Worm (Caenorhabditis elegans) whole organism, young adult: ENCODE results near the gene K09E9.7.

ENCODE experiments used
- B0336.3 ChIP-seq: fragments of 200-800 bp; sonication (Bioruptor generic); IDR thresholded peaks from 2 replicates; pipeline ENCODE4 v1.3.6; 2022; ENCODE audit warnings: missing genetic modification characterization, missing compliant biosample characterization
- C06A6.2 ChIP-seq: fragments of 200-800 bp; sonication (Bioruptor generic); conservative IDR thresholded peaks from 2 replicates; pipeline ENCODE4 v1.3.6; 2022; ENCODE audit warnings: missing genetic modification characterization, missing compliant biosample characterization
- F22D6.2 ChIP-seq: sonication (generic microtip); optimal IDR thresholded peaks from 2 replicates; lab custom pipeline; 2016; ENCODE audit warnings: mild to moderate bottlenecking, missing genetic modification characterization, missing compliant biosample characterization
- F23B12.7 ChIP-seq: sonication (generic microtip); optimal IDR thresholded peaks from 2 replicates; lab custom pipeline; 2017; ENCODE audit warnings: missing genetic modification characterization, mild to moderate bottlenecking, missing compliant biosample characterization, antibody characterized with exemption, moderate library complexity; ENCODE audit not compliant: insufficient read depth
- F55B11.4 ChIP-seq: sonication (generic microtip); optimal IDR thresholded peaks from 2 replicates; lab custom pipeline; 2016; ENCODE audit warnings: missing compliant biosample characterization, missing genetic modification characterization, borderline replicate concordance; ENCODE audit not compliant: insufficient read depth
- Y56A3A.18 ChIP-seq: fragments of 200-800 bp; sonication (Bioruptor generic); IDR thresholded peaks from 2 replicates; pipeline ENCODE4 v1.3.6; 2022; ENCODE audit warnings: missing genetic modification reagents, missing genetic modification characterization, missing compliant biosample characterization
- ama-1 ChIP-seq, 3 experiments: fragments of 150-350 bp in 1 of 3; sonication (generic microtip) in 2 of 3; optimal IDR thresholded peaks; 2 replicates each; lab custom pipeline; 2014 to 2018; ENCODE audit warnings: missing biosample characterization in 2 of 3, missing genetic modification characterization in 2 of 3, missing genetic modification reagents in 2 of 3
- aptf-2 ChIP-seq: fragments of 200-800 bp; sonication (Bioruptor generic); conservative IDR thresholded peaks from 2 replicates; pipeline ENCODE4 v1.3.6; 2022; ENCODE audit warnings: missing genetic modification reagents, missing genetic modification characterization, missing compliant biosample characterization
- atf-7 ChIP-seq: sonication (generic microtip); optimal IDR thresholded peaks from 2 replicates; lab custom pipeline; 2017; ENCODE audit warnings: mild to moderate bottlenecking, missing genetic modification characterization, missing compliant biosample characterization
- bed-1 ChIP-seq: fragments of 200-800 bp; sonication (Bioruptor generic); IDR thresholded peaks from 2 replicates; pipeline ENCODE4 v1.3.6; 2022; ENCODE audit warnings: missing genetic modification reagents, missing genetic modification characterization, missing compliant biosample characterization
- bed-2 ChIP-seq: fragments of 200-800 bp; sonication (Bioruptor generic); IDR thresholded peaks from 2 replicates; pipeline ENCODE4 v1.3.6; 2022; ENCODE audit warnings: missing genetic modification reagents, missing genetic modification characterization, missing compliant biosample characterization
- cebp-1 ChIP-seq, 2 experiments: fragments of 200-800 bp in 1 of 2; sonication (Bioruptor generic) in 1 of 2; sonication (generic microtip) in 1 of 2; IDR thresholded peaks in 1 of 2; optimal IDR thresholded peaks in 1 of 2; 2 replicates each; pipeline versions ENCODE4 v1.3.6 to Lab custom; 2017 to 2022; ENCODE audit warnings: missing compliant biosample characterization in 2 of 2, missing genetic modification characterization in 2 of 2, mild to moderate bottlenecking in 1 of 2, missing genetic modification reagents in 1 of 2, moderate library complexity in 1 of 2
- ceh-27 ChIP-seq: fragments of 200-800 bp; sonication (Bioruptor generic); optimal IDR thresholded peaks from 2 replicates; lab custom pipeline; 2018; ENCODE audit warnings: mild to moderate bottlenecking, missing genetic modification characterization, moderate library complexity, missing compliant biosample characterization
- ceh-91 ChIP-seq: fragments of 200-800 bp; sonication (Bioruptor generic); IDR thresholded peaks from 2 replicates; pipeline ENCODE4 v1.3.6; 2022; ENCODE audit warnings: missing genetic modification reagents, missing genetic modification characterization, missing compliant biosample characterization
- dpff-1 ChIP-seq: sonication (generic microtip); optimal IDR thresholded peaks from 2 replicates; lab custom pipeline; 2017; ENCODE audit warnings: mild to moderate bottlenecking, missing genetic modification characterization, missing compliant biosample characterization
- egrh-3 ChIP-seq: fragments of 200-800 bp; sonication (Bioruptor generic); IDR thresholded peaks from 2 replicates; pipeline ENCODE4 v1.3.6; 2022; ENCODE audit warnings: missing genetic modification reagents, missing genetic modification characterization, missing compliant biosample characterization
- ets-4 ChIP-seq: fragments of 200-800 bp; sonication (Bioruptor generic); optimal IDR thresholded peaks from 2 replicates; lab custom pipeline; 2018; ENCODE audit warnings: mild to moderate bottlenecking, missing genetic modification characterization, missing compliant biosample characterization
- him-1 ChIP-seq: sonication (generic microtip); optimal IDR thresholded peaks from 2 replicates; lab custom pipeline; 2016; ENCODE audit warnings: missing genotype, missing genetic modification reagents, missing genetic modification characterization, missing compliant biosample characterization
- hmg-1.2 ChIP-seq: fragments of 200-800 bp; sonication (Bioruptor generic); IDR thresholded peaks from 2 replicates; pipeline ENCODE4 v1.3.6; 2022; ENCODE audit warnings: missing genetic modification reagents, missing genetic modification characterization, missing compliant biosample characterization
- let-607 ChIP-seq, 2 experiments: fragments of 200-800 bp in 1 of 2; sonication (Bioruptor generic) in 1 of 2; sonication (generic microtip) in 1 of 2; optimal IDR thresholded peaks; 2 replicates each; lab custom pipeline; 2016 to 2018; ENCODE audit warnings: mild to moderate bottlenecking in 2 of 2, missing compliant biosample characterization in 2 of 2, missing genetic modification characterization in 2 of 2, moderate library complexity in 2 of 2, missing genotype in 1 of 2
- madf-6 ChIP-seq: fragments of 200-800 bp; sonication (Bioruptor generic); IDR thresholded peaks from 2 replicates; pipeline ENCODE4 v1.3.6; 2022; ENCODE audit warnings: missing genetic modification reagents, missing genetic modification characterization, missing compliant biosample characterization
- mcd-1 ChIP-seq: fragments of 200-800 bp; sonication (Bioruptor generic); IDR thresholded peaks from 2 replicates; pipeline ENCODE4 v1.3.6; 2022; ENCODE audit warnings: missing genetic modification reagents, missing genetic modification characterization, missing compliant biosample characterization
- mes-4 ChIP-seq: sonication (generic microtip); optimal IDR thresholded peaks from 2 replicates; lab custom pipeline; 2016; ENCODE audit warnings: missing genotype, missing genetic modification characterization, missing compliant biosample characterization
- nfya-2 ChIP-seq: fragments of 200-800 bp; sonication (Bioruptor generic); IDR thresholded peaks from 2 replicates; pipeline ENCODE4 v1.3.6; 2022; ENCODE audit warnings: missing genetic modification reagents, missing genetic modification characterization, missing compliant biosample characterization
- nhr-80 ChIP-seq: sonication (generic microtip); optimal IDR thresholded peaks from 2 replicates; lab custom pipeline; 2016; ENCODE audit warnings: missing genetic modification characterization, missing compliant biosample characterization
- pbrm-1 ChIP-seq: fragments of 200-800 bp; sonication (Bioruptor generic); IDR thresholded peaks from 2 replicates; pipeline ENCODE4 v1.3.6; 2022; ENCODE audit warnings: missing genetic modification reagents, missing genetic modification characterization, missing compliant biosample characterization
- rpc-1 ChIP-seq, 2 experiments: fragments of 150-350 bp in 1 of 2; sonication (generic microtip) in 1 of 2; optimal IDR thresholded peaks; 2 replicates each; lab custom pipeline; 2014 to 2018; ENCODE audit warnings: missing biosample characterization in 1 of 2, missing genetic modification characterization in 1 of 2, missing genetic modification reagents in 1 of 2, missing genotype in 1 of 2
- snpc-1.1 ChIP-seq: sonication (generic microtip); optimal IDR thresholded peaks from 2 replicates; lab custom pipeline; 2017; ENCODE audit warnings: missing genetic modification characterization, mild to moderate bottlenecking, missing compliant biosample characterization, antibody characterized with exemption, moderate library complexity, missing genotype, missing genetic modification reagents; ENCODE audit not compliant: insufficient read depth
- snpc-1.3 ChIP-seq: sonication (generic microtip); optimal IDR thresholded peaks from 2 replicates; lab custom pipeline; 2017; ENCODE audit warnings: missing genetic modification characterization, mild to moderate bottlenecking, missing compliant biosample characterization, antibody characterized with exemption, moderate library complexity, missing genotype, missing genetic modification reagents; ENCODE audit not compliant: insufficient read depth
- snpc-4 ChIP-seq, 5 experiments: fragments of 150-350 bp in 1 of 5; sonication (generic microtip) in 4 of 5; optimal IDR thresholded peaks; 2 replicates each; lab custom pipeline; 2014 to 2018; ENCODE audit warnings: missing genetic modification characterization in 5 of 5, missing biosample characterization in 3 of 5, antibody characterized with exemption in 2 of 5, mild to moderate bottlenecking in 2 of 5, missing compliant biosample characterization in 2 of 5, missing genotype in 2 of 5, moderate library complexity in 2 of 5, missing genetic modification reagents in 1 of 5
- sptf-2 ChIP-seq: fragments of 200-800 bp; sonication (Bioruptor generic); optimal IDR thresholded peaks from 2 replicates; lab custom pipeline; 2018; ENCODE audit warnings: mild to moderate bottlenecking, missing genetic modification characterization, missing compliant biosample characterization
- tlf-1 ChIP-seq: fragments of 200-800 bp; sonication (Bioruptor generic); optimal IDR thresholded peaks from 2 replicates; lab custom pipeline; 2018; ENCODE audit warnings: mild to moderate bottlenecking, missing genetic modification characterization, missing compliant biosample characterization
- unc-62 ChIP-seq: fragments of 150-350 bp; optimal IDR thresholded peaks from 2 replicates; lab custom pipeline; 2014; ENCODE audit warnings: missing biosample characterization, missing genetic modification reagents, missing genetic modification characterization
- ztf-3 ChIP-seq: fragments of 200-800 bp; sonication (Bioruptor generic); optimal IDR thresholded peaks from 2 replicates; lab custom pipeline; 2018; ENCODE audit warnings: mild to moderate bottlenecking, missing genetic modification characterization, missing compliant biosample characterization

The K09E9.7 gene

DNA sequence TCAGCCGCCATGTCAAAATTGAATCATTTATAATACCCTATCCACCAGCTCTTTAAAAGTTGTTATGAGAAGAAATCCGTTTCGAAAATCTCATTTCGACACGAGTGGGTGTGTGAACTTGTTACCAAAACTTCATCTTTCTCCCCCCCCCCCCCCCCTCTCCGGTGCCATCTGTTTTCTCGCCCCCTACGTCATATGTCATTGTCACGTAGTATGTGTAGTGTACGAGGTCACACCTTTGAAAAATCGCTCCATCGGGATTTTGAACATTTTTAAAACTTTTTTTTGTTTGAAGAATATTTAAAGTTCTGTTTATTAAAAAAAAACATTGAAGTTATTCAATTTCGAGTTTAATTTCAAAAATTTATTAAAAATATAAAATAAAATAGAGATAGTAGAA, 12.9 kb upstream of the K09E9.7 start:
- no peak for TF ChIP-seq ets-4 (GFP tag; lab: Kevin White, UChicago)
- no peak for TF ChIP-seq F55B11.4
- TF ChIP-seq snpc-1.3 (tag; lab: Kevin White, UChicago) = no peak
- TF ChIP-seq C06A6.2 = no peak
- TF ChIP-seq dpff-1 = no peak
- TF ChIP-seq nfya-2 (GFP tag; lab: Robert Waterston, UW) = no peak
- TF ChIP-seq F22D6.2 (tag; lab: Kevin White, UChicago) = no peak
- TF ChIP-seq atf-7 (tag; lab: Kevin White, UChicago) = no peak
- TF ChIP-seq let-607 (tag; optimal IDR thresholded peaks at IDR 0.05; lab: Kevin White, UChicago) = no peak

DNA sequence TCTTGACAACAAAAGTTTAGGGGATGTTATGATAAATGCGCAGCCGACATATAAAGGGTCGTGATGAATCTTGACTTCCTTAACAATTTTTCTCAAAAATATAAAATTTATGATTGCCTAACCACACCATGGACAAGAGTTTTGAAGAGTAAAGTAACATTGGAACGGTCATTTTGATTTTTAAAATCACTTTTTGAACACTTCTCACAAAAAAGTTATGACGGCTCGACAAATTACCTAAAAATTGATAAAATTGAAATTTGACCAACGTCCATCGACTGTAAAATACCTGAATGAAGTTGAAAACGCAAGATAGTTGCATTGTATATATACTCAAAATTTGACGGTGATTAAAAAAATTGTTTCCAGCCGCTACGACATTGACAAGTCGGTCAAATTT, 11.8 kb upstream of the K09E9.7 start:
- TF ChIP-seq aptf-2 = no peak
- no peak for TF ChIP-seq bed-2 (GFP tag; lab: Robert Waterston, UW)
- TF ChIP-seq snpc-1.1 = no peak
- TF ChIP-seq ceh-27 = no peak
- TF ChIP-seq, all 124 proteins: peak for 0

DNA sequence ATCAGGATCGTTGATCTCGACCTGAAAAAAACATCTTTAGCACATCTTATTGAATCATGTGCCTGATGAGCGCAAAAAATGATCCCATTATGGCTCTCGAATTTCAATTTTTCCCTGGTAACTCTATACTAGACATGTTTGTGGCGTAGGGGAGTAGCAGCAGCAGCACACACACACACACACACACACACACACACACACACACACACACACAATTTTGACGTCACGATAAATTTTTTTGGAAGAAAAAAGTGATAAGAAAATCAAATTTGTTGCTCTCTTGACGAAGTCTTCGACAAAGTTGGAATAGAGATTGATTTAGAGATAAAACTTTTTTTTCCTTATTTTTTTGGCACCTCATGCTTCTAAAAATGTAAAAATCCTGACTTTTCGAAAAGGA, 11.1 kb upstream of the K09E9.7 start:
- no peak for TF ChIP-seq nfya-2 (GFP tag; lab: Robert Waterston, UW)
- TF ChIP-seq tlf-1 (GFP tag; lab: Kevin White, UChicago) = no peak
- no peak for TF ChIP-seq unc-62
- TF ChIP-seq ama-1 (optimal IDR thresholded peaks at IDR 0.05; lab: Kevin White, UChicago) = no peak
- no peak for TF ChIP-seq ama-1 (GFP tag; optimal IDR thresholded peaks at IDR 0.05; lab: Kevin White, UChicago)
- no peak for TF ChIP-seq rpc-1 (optimal IDR thresholded peaks at IDR 0.05; lab: Kevin White, UChicago)
- TF ChIP-seq rpc-1 (tag; optimal IDR thresholded peaks at IDR 0.05; lab: Kevin White, UChicago) = no peak
- no peak for TF ChIP-seq bed-1 (GFP tag; lab: Robert Waterston, UW)
- no peak for TF ChIP-seq bed-2 (GFP tag; lab: Robert Waterston, UW)
- peak; percentile 5 for TF ChIP-seq nhr-80
- TF ChIP-seq Y56A3A.18 (GFP tag; lab: Robert Waterston, UW) = no peak
- no peak for TF ChIP-seq sptf-2 (GFP tag; lab: Kevin White, UChicago)
- TF ChIP-seq ceh-91 (GFP tag; lab: Robert Waterston, UW) = no peak
- TF ChIP-seq atf-7 (tag; lab: Kevin White, UChicago) = no peak
- TF ChIP-seq ztf-3 (GFP tag; lab: Kevin White, UChicago) = peak; percentile 18
- no peak for TF ChIP-seq B0336.3 (GFP tag; lab: Robert Waterston, UW)
- no peak for TF ChIP-seq mes-4 (tag; lab: Kevin White, UChicago)

DNA sequence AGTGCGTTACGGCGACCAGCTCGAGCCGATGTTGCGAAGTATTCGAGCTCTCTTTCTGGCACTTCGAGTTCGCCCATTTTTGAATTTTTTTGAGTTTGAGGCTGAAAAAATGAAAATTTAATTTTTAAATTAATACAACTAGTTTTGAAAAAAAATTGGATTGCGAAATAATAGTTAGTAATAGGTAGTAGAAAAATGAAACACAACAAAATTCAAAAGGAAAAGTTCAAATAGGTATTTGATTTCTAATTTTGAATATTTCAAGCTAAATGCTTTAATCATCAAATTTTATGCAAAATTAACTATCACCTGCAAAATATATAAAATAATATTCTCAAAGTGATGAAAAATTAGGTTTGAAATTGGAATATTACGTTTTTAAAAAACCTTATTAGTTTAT, 10.4 kb upstream of the K09E9.7 start, which contains the start of gene K09E9.4:
Gene K09E9.4 (minus strand): TSS at position 101 of the 400 bp plus-strand sequence.
- TF ChIP-seq cebp-1 (GFP tag; IDR thresholded peaks at IDR 0.05; lab: Robert Waterston, UW) (no peak), cebp-1 (tag; optimal IDR thresholded peaks at IDR 0.05; lab: Kevin White, UChicago) (peak; percentile 52), pbrm-1 (GFP tag; lab: Robert Waterston, UW) (no peak)
- TF ChIP-seq, all 124 proteins: peak for 1

DNA sequence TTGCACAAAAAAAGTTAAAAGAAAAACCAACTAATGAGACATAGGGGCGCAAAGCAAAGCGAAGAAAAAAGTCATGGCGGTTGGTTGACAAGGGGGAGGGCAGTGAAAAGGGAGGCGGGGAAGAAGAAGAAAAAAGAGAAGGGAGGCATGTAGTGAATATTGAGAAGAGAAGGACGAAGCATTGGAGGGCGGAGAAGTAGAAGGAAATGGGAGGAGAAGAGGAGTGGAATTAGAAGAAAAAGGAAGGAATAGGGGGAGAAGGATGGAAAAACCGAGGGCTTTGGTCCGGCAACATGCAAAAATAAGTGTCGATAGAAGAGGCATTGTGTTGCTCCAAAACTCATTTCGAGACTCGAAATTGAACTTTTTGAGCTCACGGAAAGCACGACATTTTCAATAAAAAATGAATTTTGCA, 9.9 kb upstream of the K09E9.7 start:
- 0 out of 2 replicates have a peak, but pooled peaks have one; percentile 9 for TF ChIP-seq hmg-1.2 (GFP tag; lab: Robert Waterston, UW)
- TF ChIP-seq him-1 (tag; lab: Kevin White, UChicago) = no peak
- TF ChIP-seq mcd-1 (GFP tag; lab: Robert Waterston, UW) = 0 out of 2 replicates have a peak, but pooled peaks have one; percentile 32
- peak; percentile 17; the same call in 1 of the 2 replicates for TF ChIP-seq egrh-3 (GFP tag; lab: Robert Waterston, UW)
- peak; percentile 20 for TF ChIP-seq snpc-4 (GFP tag; optimal IDR thresholded peaks at IDR 0.05; lab: Kevin White, UChicago)
- TF ChIP-seq snpc-4 (tag; optimal IDR thresholded peaks at IDR 0.05; lab: Kevin White, UChicago) = no peak
- peak; percentile 6 for TF ChIP-seq F23B12.7
- no peak for TF ChIP-seq madf-6 (GFP tag; lab: Robert Waterston, UW)
